ENCODE assay signal across 1 fruit fly cellular context in genomic region chr3R:8356626-8357290, dm6.
TF ChIP-seq lines count a peak whose summit lies in the region.

stck (plus strand) TSS chr3R:8356978.

TF ChIP-seq in whole organism, embryonic, 481 proteins besides CTCF, POLR2A, EP300 and RAD21 (continued from another document):
- peak; percentile 81 for TF ChIP-seq BEAF-32 (GFP tag; optimal IDR thresholded peaks at IDR 0.05; lab: Kevin White, UChicago)
- no peak for TF ChIP-seq CG3163 (GFP tag; optimal IDR thresholded peaks at IDR 0.05; lab: Kevin White, UChicago)
- TF ChIP-seq CG11247 (GFP tag; IDR thresholded peaks at IDR 0.05; lab: Robert Waterston, UW) = no peak
- no peak for TF ChIP-seq CG7987 (GFP tag; optimal IDR thresholded peaks at IDR 0.05; lab: Kevin White, UChicago)
- TF ChIP-seq pzg (GFP tag; optimal IDR thresholded peaks at IDR 0.05; lab: Kevin White, UChicago) = peak; percentile 90
- no peak for TF ChIP-seq CG14667 (GFP tag; IDR thresholded peaks at IDR 0.05; lab: Robert Waterston, UW)
- TF ChIP-seq CG7839 (tag; optimal IDR thresholded peaks at IDR 0.05; lab: Kevin White, UChicago) = no peak
- peak; percentile 7 for TF ChIP-seq CG2712 (tag; optimal IDR thresholded peaks at IDR 0.05; lab: Kevin White, UChicago)
- no peak for TF ChIP-seq CG6689 (GFP tag; IDR thresholded peaks at IDR 0.05; lab: Robert Waterston, UW)
- no peak for TF ChIP-seq sisA (GFP tag; IDR thresholded peaks at IDR 0.05; lab: Robert Waterston, UW)
- no peak for TF ChIP-seq CG13296 (GFP tag; optimal IDR thresholded peaks at IDR 0.05; lab: Kevin White, UChicago)
- TF ChIP-seq B-H1 (GFP tag; IDR thresholded peaks at IDR 0.05; lab: Robert Waterston, UW) = no peak
- no peak for TF ChIP-seq NC2β (GFP tag; optimal IDR thresholded peaks at IDR 0.05; lab: Kevin White, UChicago)
- TF ChIP-seq chm (GFP tag; IDR thresholded peaks at IDR 0.05; lab: Robert Waterston, UW) = no peak; the same call in 1 of the 2 replicates
- TF ChIP-seq Dp (GFP tag; optimal IDR thresholded peaks at IDR 0.05; lab: Kevin White, UChicago) = peak; percentile 94
- TF ChIP-seq sens (GFP tag; lab: Kevin White, UChicago) = peak; percentile 58
- no peak for TF ChIP-seq br (optimal IDR thresholded peaks at IDR 0.05; lab: Kevin White, UChicago)
- no peak for TF ChIP-seq da (GFP tag; optimal IDR thresholded peaks at IDR 0.05; lab: Kevin White, UChicago)
- no peak for TF ChIP-seq D19B (GFP tag; optimal IDR thresholded peaks at IDR 0.05; lab: Kevin White, UChicago)
- no peak for TF ChIP-seq Tbp (GFP tag; optimal IDR thresholded peaks at IDR 0.05; lab: Kevin White, UChicago)
- TF ChIP-seq CG17328 (GFP tag; IDR thresholded peaks at IDR 0.05; lab: Robert Waterston, UW) = no peak; the same call in 1 of the 2 replicates
- TF ChIP-seq CG2120 (GFP tag; optimal IDR thresholded peaks at IDR 0.05; lab: Kevin White, UChicago) = peak; percentile 30
- no peak for TF ChIP-seq zfh1 (GFP tag; IDR thresholded peaks at IDR 0.05; lab: Robert Waterston, UW)
- no peak for TF ChIP-seq fd102C (GFP tag; optimal IDR thresholded peaks at IDR 0.05; lab: Kevin White, UChicago)
- peak; percentile 74 for TF ChIP-seq sd (tag; optimal IDR thresholded peaks at IDR 0.05; lab: Kevin White, UChicago)
- TF ChIP-seq Eip74EF (GFP tag; optimal IDR thresholded peaks at IDR 0.05; lab: Kevin White, UChicago) = no peak
- TF ChIP-seq CG11695 (GFP tag; IDR thresholded peaks at IDR 0.05; lab: Robert Waterston, UW) = no peak
- no peak for TF ChIP-seq Ravus (GFP tag; IDR thresholded peaks at IDR 0.05; lab: Robert Waterston, UW)
- no peak for TF ChIP-seq Rfx (GFP tag; IDR thresholded peaks at IDR 0.05; lab: Robert Waterston, UW)
- TF ChIP-seq aop (GFP tag; IDR thresholded peaks at IDR 0.05; lab: Robert Waterston, UW) = no peak
- peak; percentile 5 for TF ChIP-seq abd-A (tag; optimal IDR thresholded peaks at IDR 0.05; lab: Kevin White, UChicago)
- no peak for TF ChIP-seq Sox102F (GFP tag; optimal IDR thresholded peaks at IDR 0.05; lab: Kevin White, UChicago)
- TF ChIP-seq hkb (optimal IDR thresholded peaks at IDR 0.05; lab: Kevin White, UChicago) = peak; percentile 63
- no peak for TF ChIP-seq hkb (GFP tag; IDR thresholded peaks at IDR 0.05; lab: Robert Waterston, UW)
- no peak for TF ChIP-seq CG12104 (GFP tag; optimal IDR thresholded peaks at IDR 0.05; lab: Kevin White, UChicago)
- no peak for TF ChIP-seq BtbVII (GFP tag; optimal IDR thresholded peaks at IDR 0.05; lab: Kevin White, UChicago)
- no peak for TF ChIP-seq seq (GFP tag; IDR thresholded peaks at IDR 0.05; lab: Robert Waterston, UW)
- TF ChIP-seq CG33213 (GFP tag; optimal IDR thresholded peaks at IDR 0.05; lab: Kevin White, UChicago) = no peak
- no peak for TF ChIP-seq nerfin-1 (tag; optimal IDR thresholded peaks at IDR 0.05; lab: Kevin White, UChicago)
- TF ChIP-seq sim (GFP tag; IDR thresholded peaks at IDR 0.05; lab: Robert Waterston, UW) = no peak
- TF ChIP-seq Doc3 (GFP tag; IDR thresholded peaks at IDR 0.05; lab: Robert Waterston, UW; ENCODE audit: partially characterized antibody) = 0 out of 3 replicates have a peak, but pooled peaks have one; percentile 26
- TF ChIP-seq CG15011 (GFP tag; optimal IDR thresholded peaks at IDR 0.05; lab: Kevin White, UChicago) = no peak
- no peak for TF ChIP-seq prd (optimal IDR thresholded peaks at IDR 0.05; lab: Kevin White, UChicago)
- TF ChIP-seq prd (GFP tag; IDR thresholded peaks at IDR 0.05; lab: Robert Waterston, UW) = no peak
- no peak for TF ChIP-seq dmrt99B (tag; optimal IDR thresholded peaks at IDR 0.05; lab: Kevin White, UChicago)
- no peak for TF ChIP-seq p53 (GFP tag; optimal IDR thresholded peaks at IDR 0.05; lab: Kevin White, UChicago)
- TF ChIP-seq Atf3 (GFP tag; optimal IDR thresholded peaks at IDR 0.05; lab: Kevin White, UChicago) = no peak
- TF ChIP-seq dpn (GFP tag; optimal IDR thresholded peaks at IDR 0.05; lab: Kevin White, UChicago) = peak in 1 of 2 experiments; percentile 13
- TF ChIP-seq Taf1 (GFP tag; IDR thresholded peaks at IDR 0.05; lab: Robert Waterston, UW) = no peak
- TF ChIP-seq rib (GFP tag; IDR thresholded peaks at IDR 0.05; lab: Robert Waterston, UW) = no peak
- TF ChIP-seq CG16813 (GFP tag; IDR thresholded peaks at IDR 0.05; lab: Robert Waterston, UW; ENCODE audit: partially characterized antibody) = peak; percentile 58
- no peak for TF ChIP-seq CG11504 (tag; optimal IDR thresholded peaks at IDR 0.05; lab: Kevin White, UChicago)
- no peak for TF ChIP-seq Dbx (GFP tag; IDR thresholded peaks at IDR 0.05; lab: Robert Waterston, UW)
- TF ChIP-seq CG7963 (GFP tag; IDR thresholded peaks at IDR 0.05; lab: Robert Waterston, UW; ENCODE audit: partially characterized antibody) = peak; percentile 74; the same call in 2 of the 3 replicates
- TF ChIP-seq Doc2 (GFP tag; IDR thresholded peaks at IDR 0.05; lab: Robert Waterston, UW) = no peak
- TF ChIP-seq CG33557 (GFP tag; optimal IDR thresholded peaks at IDR 0.05; lab: Kevin White, UChicago) = no peak
